Worm (Caenorhabditis elegans) whole organism, mixed stage, embryonic: ENCODE results near the gene gst-1.

Source experiments
- M03D4.4 ChIP-seq: sonication (generic microtip); optimal IDR thresholded peaks from 2 replicates; lab custom pipeline; 2017; ENCODE audit warnings: mild to moderate bottlenecking, missing genetic modification characterization, missing compliant biosample characterization
- bed-3 ChIP-seq: fragments of 200-800 bp; sonication (Bioruptor generic); optimal IDR thresholded peaks from 3 replicates; lab custom pipeline; 2018; ENCODE audit warnings: mild to moderate bottlenecking, missing genetic modification characterization, moderate library complexity, missing compliant biosample characterization
- ceh-43 ChIP-seq: fragments of 200-800 bp; sonication (Bioruptor generic); optimal IDR thresholded peaks from 2 replicates; lab custom pipeline; 2018; ENCODE audit warnings: mild to moderate bottlenecking, missing genetic modification characterization, moderate library complexity, missing compliant biosample characterization
- ceh-83 ChIP-seq: fragments of 200-800 bp; sonication (Bioruptor generic); optimal IDR thresholded peaks from 2 replicates; lab custom pipeline; 2018; ENCODE audit warnings: mild to moderate bottlenecking, missing genetic modification characterization, missing compliant biosample characterization
- ces-1 ChIP-seq: fragments of 150-350 bp; optimal IDR thresholded peaks from 2 replicates; lab custom pipeline; 2014; ENCODE audit warnings: missing biosample characterization, missing genetic modification reagents, missing genetic modification characterization
- cnd-1 ChIP-seq: fragments of 200-800 bp; sonication (Bioruptor generic); optimal IDR thresholded peaks from 2 replicates; lab custom pipeline; 2018; ENCODE audit warnings: mild to moderate bottlenecking, missing genetic modification characterization, missing compliant biosample characterization
- elt-1 ChIP-seq: sonication (generic microtip); optimal IDR thresholded peaks from 2 replicates; lab custom pipeline; 2017; ENCODE audit warnings: missing genetic modification characterization, mild to moderate bottlenecking, missing compliant biosample characterization, antibody characterized with exemption, moderate library complexity, borderline replicate concordance; ENCODE audit not compliant: insufficient read depth
- elt-3 ChIP-seq: fragments of 150-350 bp; optimal IDR thresholded peaks from 2 replicates; lab custom pipeline; 2014; ENCODE audit warnings: missing biosample characterization, missing genetic modification characterization
- ham-2 ChIP-seq: fragments of 200-800 bp; sonication (Bioruptor generic); optimal IDR thresholded peaks from 2 replicates; lab custom pipeline; 2018; ENCODE audit warnings: mild to moderate bottlenecking, missing genetic modification characterization, missing compliant biosample characterization
- hlh-1 ChIP-seq: fragments of 150-350 bp; optimal IDR thresholded peaks from 2 replicates; lab custom pipeline; 2014; ENCODE audit warnings: missing biosample characterization, missing genetic modification reagents, missing genetic modification characterization
- lsy-2 ChIP-seq: fragments of 150-350 bp; optimal IDR thresholded peaks from 2 replicates; lab custom pipeline; 2014; ENCODE audit warnings: missing biosample characterization, missing genetic modification characterization
- mab-5 ChIP-seq: fragments of 150-350 bp; optimal IDR thresholded peaks from 2 replicates; lab custom pipeline; 2014; ENCODE audit warnings: missing biosample characterization, missing genetic modification characterization
- mep-1 ChIP-seq: fragments of 150-350 bp; optimal IDR thresholded peaks from 2 replicates; lab custom pipeline; 2017; ENCODE audit warnings: missing biosample characterization, missing genetic modification reagents, missing genetic modification characterization, inconsistent platforms
- mls-2 ChIP-seq: sonication (generic microtip); optimal IDR thresholded peaks from 2 replicates; lab custom pipeline; 2016; ENCODE audit warnings: mild to moderate bottlenecking, missing genetic modification characterization, moderate library complexity, missing compliant biosample characterization
- nhr-12 ChIP-seq: fragments of 150-350 bp; optimal IDR thresholded peaks from 2 replicates; lab custom pipeline; 2014; ENCODE audit warnings: missing biosample characterization, missing genetic modification characterization
- nhr-2 ChIP-seq: fragments of 150-350 bp; optimal IDR thresholded peaks from 2 replicates; lab custom pipeline; 2014; ENCODE audit warnings: missing biosample characterization, missing genetic modification characterization
- nhr-28 ChIP-seq: fragments of 150-350 bp; optimal IDR thresholded peaks from 2 replicates; lab custom pipeline; 2014; ENCODE audit warnings: missing biosample characterization, missing genetic modification characterization
- nhr-76 ChIP-seq: sonication (generic microtip); optimal IDR thresholded peaks from 2 replicates; lab custom pipeline; 2017; ENCODE audit warnings: missing biosample characterization, missing genetic modification characterization
- pha-4 ChIP-seq: fragments of 150-350 bp; optimal IDR thresholded peaks from 2 replicates; lab custom pipeline; 2018; ENCODE audit warnings: missing biosample characterization, missing genetic modification reagents, missing genetic modification characterization
- snpc-4 ChIP-seq: fragments of 150-350 bp; optimal IDR thresholded peaks from 2 replicates; lab custom pipeline; 2014; ENCODE audit warnings: missing biosample characterization, missing genetic modification characterization
- sptf-1 ChIP-seq: sonication (generic microtip); optimal IDR thresholded peaks from 2 replicates; lab custom pipeline; 2017; ENCODE audit warnings: mild to moderate bottlenecking, missing genetic modification characterization, moderate library complexity, missing compliant biosample characterization
- tbx-8 ChIP-seq: fragments of 200-800 bp; sonication (Bioruptor generic); optimal IDR thresholded peaks from 2 replicates; lab custom pipeline; 2018; ENCODE audit warnings: mild to moderate bottlenecking, missing genetic modification characterization, moderate library complexity, missing compliant biosample characterization
- unc-120 ChIP-seq: sonication (generic microtip); optimal IDR thresholded peaks from 2 replicates; lab custom pipeline; 2017; ENCODE audit warnings: missing genetic modification characterization, missing compliant biosample characterization; ENCODE audit not compliant: poor library complexity, severe bottlenecking
- unc-62 ChIP-seq: fragments of 150-350 bp; optimal IDR thresholded peaks from 2 replicates; lab custom pipeline; 2014; ENCODE audit warnings: missing biosample characterization, missing genetic modification reagents, missing genetic modification characterization
- ztf-11 ChIP-seq: fragments of 150-350 bp; optimal IDR thresholded peaks from 2 replicates; lab custom pipeline; 2014; ENCODE audit warnings: missing biosample characterization, missing genetic modification characterization

gst-1 gene

ce11 chrIII:9045838-9046237, 13.3 kb upstream of the gst-1 start, which contains the start of gene R107.2:
Gene R107.2, minus strand, starts transcription at chrIII:9045938.
- TF ChIP-seq bed-3 (GFP tag; lab: Kevin White, UChicago) (no peak), mls-2 (no peak), pha-4 (no peak)
- TF ChIP-seq, all 35 proteins: peak for 0

ce11 chrIII:9047260-9047659, 11.9 kb upstream of the gst-1 start:
- TF ChIP-seq nhr-28 (tag; lab: Kevin White, UChicago) (no peak), mab-5 (tag; lab: Kevin White, UChicago) (no peak), unc-120 (no peak), sptf-1 (tag; lab: Kevin White, UChicago) (no peak), elt-3 (tag; lab: Kevin White, UChicago) (no peak)
- TF ChIP-seq, all 35 proteins: peak for 0

- TF ChIP-seq nhr-2 (tag; lab: Kevin White, UChicago) = peak; percentile 11
- no peak for TF ChIP-seq mab-5 (tag; lab: Kevin White, UChicago)
- TF ChIP-seq nhr-12 = no peak
Observed at ce11 chrIII:9050600-9050999, 8.5 kb upstream of the gst-1 start, which contains the start of gene ikke-1. Gene ikke-1, minus strand, starts transcription at chrIII:9050700.

- TF ChIP-seq ces-1 (GFP tag; lab: Kevin White, UChicago) (peak; percentile 23), M03D4.4 (tag; lab: Kevin White, UChicago) (peak; percentile 18), unc-62 (GFP tag; lab: Kevin White, UChicago) (peak; percentile 58), nhr-2 (tag; lab: Kevin White, UChicago) (peak; percentile 22), lsy-2 (tag; lab: Kevin White, UChicago) (no peak), ceh-43 (peak; percentile 6), mls-2 (peak; percentile 12), ztf-11 (tag; lab: Kevin White, UChicago) (no peak), elt-3 (tag; lab: Kevin White, UChicago) (no peak)
- TF ChIP-seq, all 35 proteins: peak for 6
Observed at ce11 chrIII:9051119-9051597, 8.0 kb upstream of the gst-1 start.

- no peak for TF ChIP-seq bed-3 (GFP tag; lab: Kevin White, UChicago)
- TF ChIP-seq tbx-8 (GFP tag; lab: Kevin White, UChicago) = no peak
- TF ChIP-seq ham-2 = no peak
- no peak for TF ChIP-seq M03D4.4 (tag; lab: Kevin White, UChicago)
- no peak for TF ChIP-seq ceh-83
- no peak for TF ChIP-seq nhr-76
- no peak for TF ChIP-seq unc-120
- no peak for TF ChIP-seq sptf-1 (tag; lab: Kevin White, UChicago)
- no peak for TF ChIP-seq snpc-4 (tag; lab: Kevin White, UChicago)
- no peak for TF ChIP-seq ceh-43
- no peak for TF ChIP-seq mep-1 (tag; lab: Kevin White, UChicago)
Observed at ce11 chrIII:9051714-9052113, 7.4 kb upstream of the gst-1 start.

ce11 chrIII:9052371-9052978, 6.7 kb upstream of the gst-1 start:
- no peak for TF ChIP-seq ztf-11 (tag; lab: Kevin White, UChicago)
- TF ChIP-seq mep-1 (tag; lab: Kevin White, UChicago) = no peak
- TF ChIP-seq ces-1 (GFP tag; lab: Kevin White, UChicago) = peak; percentile 59
- no peak for TF ChIP-seq ceh-83
- TF ChIP-seq tbx-8 (GFP tag; lab: Kevin White, UChicago) = no peak
- peak; percentile 47 for TF ChIP-seq ham-2
- TF ChIP-seq mls-2 = peak; percentile 28

- TF ChIP-seq hlh-1 (tag; lab: Kevin White, UChicago) (no peak), elt-1 (no peak), cnd-1 (tag; lab: Kevin White, UChicago) (peak; percentile 26)
- TF ChIP-seq, all 35 proteins: peak for 1
Observed at ce11 chrIII:9053263-9053662, 5.9 kb upstream of the gst-1 start.
